Fruit fly (Drosophila melanogaster) whole organism, embryonic: ENCODE data around the gene drl.

Experiments
- Antp ChIP-seq: fragments of 200-800 bp; sonication (Bioruptor generic); optimal IDR thresholded peaks from 3 replicates; lab custom pipeline; 2016; ENCODE audit warnings: missing biosample characterization, missing genetic modification characterization
- BEAF-32 ChIP-seq: fragments of 200-800 bp; sonication (Bioruptor generic); optimal IDR thresholded peaks from 3 replicates; lab custom pipeline; 2017; ENCODE audit warnings: missing biosample characterization, missing genetic modification characterization, mild to moderate bottlenecking, moderate library complexity, missing genetic modification reagents
- CG10209 ChIP-seq: fragments of 200-800 bp; sonication (Bioruptor generic); optimal IDR thresholded peaks from 3 replicates; lab custom pipeline; 2017; ENCODE audit warnings: missing biosample characterization, mild to moderate bottlenecking, missing genetic modification characterization, missing genetic modification reagents
- CG11696 ChIP-seq: fragments of 200-800 bp; sonication (Bioruptor generic); IDR thresholded peaks from 2 replicates; pipeline ENCODE4 v1.3.6; 2022; ENCODE audit warnings: missing biosample characterization, missing genetic modification characterization
- CG12104 ChIP-seq: fragments of 200-800 bp; sonication (Bioruptor generic); optimal IDR thresholded peaks from 3 replicates; lab custom pipeline; 2016; ENCODE audit warnings: missing biosample characterization, missing genetic modification characterization
- CG15601 ChIP-seq: fragments of 200-800 bp; sonication (Bioruptor generic); optimal IDR thresholded peaks from 3 replicates; lab custom pipeline; 2019; ENCODE audit warnings: missing biosample characterization, mild to moderate bottlenecking, missing genetic modification characterization, moderate library complexity
- CG16815 ChIP-seq: fragments of 200-800 bp; sonication (Bioruptor generic); optimal IDR thresholded peaks from 3 replicates; lab custom pipeline; 2017; ENCODE audit warnings: missing biosample characterization, mild to moderate bottlenecking, missing genetic modification characterization
- CG17186 ChIP-seq: fragments of 200-800 bp; sonication (Bioruptor generic); optimal IDR thresholded peaks from 3 replicates; lab custom pipeline; 2017; ENCODE audit warnings: missing biosample characterization, missing genetic modification reagents, missing genetic modification characterization
- CG17359 ChIP-seq: fragments of 200-800 bp; sonication (Bioruptor generic); optimal IDR thresholded peaks from 3 replicates; lab custom pipeline; 2018; ENCODE audit warnings: missing biosample characterization, mild to moderate bottlenecking, missing genetic modification characterization, moderate library complexity
- CG1832 ChIP-seq: fragments of 200-800 bp; sonication (Bioruptor generic); optimal IDR thresholded peaks from 2 replicates; lab custom pipeline; 2017; ENCODE audit warnings: missing biosample characterization, mild to moderate bottlenecking, missing genetic modification characterization, inconsistent platforms
- CG42726 ChIP-seq: fragments of 200-800 bp; sonication (Bioruptor generic); IDR thresholded peaks from 2 replicates; pipeline ENCODE4 v1.3.6; 2022; ENCODE audit warnings: missing biosample characterization, missing genetic modification characterization; ENCODE audit not compliant: partially characterized antibody
- CG4617 ChIP-seq: fragments of 200-800 bp; sonication (Bioruptor generic); optimal IDR thresholded peaks from 3 replicates; lab custom pipeline; 2016; ENCODE audit warnings: missing biosample characterization, missing genetic modification characterization, borderline replicate concordance
- CG7839 ChIP-seq: fragments of 200-800 bp; sonication (Bioruptor generic); optimal IDR thresholded peaks from 3 replicates; lab custom pipeline; 2018; ENCODE audit warnings: missing biosample characterization, mild to moderate bottlenecking, missing genetic modification characterization, moderate library complexity
- CG8281 ChIP-seq: fragments of 200-800 bp; sonication (Bioruptor generic); optimal IDR thresholded peaks from 2 replicates; lab custom pipeline; 2018; ENCODE audit warnings: missing biosample characterization, mild to moderate bottlenecking, missing genetic modification characterization, moderate library complexity
- CG8359 ChIP-seq: fragments of 200-800 bp; sonication (Bioruptor generic); optimal IDR thresholded peaks from 2 replicates; lab custom pipeline; 2017; ENCODE audit warnings: missing biosample characterization, mild to moderate bottlenecking, missing genetic modification characterization, borderline replicate concordance
- D ChIP-seq, 2 experiments: fragments of 200-800 bp in 1 of 2; fragments of >200 bp in 1 of 2; sonication (Bioruptor generic) in 1 of 2; optimal IDR thresholded peaks; 2 replicates in 1 of 2; 3 replicates in 1 of 2; lab custom pipeline; 2017; ENCODE audit warnings: mild to moderate bottlenecking in 1 of 2, missing biosample characterization in 1 of 2, missing genetic modification characterization in 1 of 2, missing genetic modification reagents in 1 of 2
- Dref ChIP-seq: fragments of 200-800 bp; sonication (Bioruptor generic); IDR thresholded peaks from 2 replicates; pipeline ENCODE4 v1.3.6; 2022; ENCODE audit warnings: missing biosample characterization, missing genetic modification characterization
- Drgx ChIP-seq: fragments of 200-800 bp; sonication (Bioruptor generic); IDR thresholded peaks from 2 replicates; pipeline ENCODE4 v1.3.6; 2022; ENCODE audit warnings: missing biosample characterization, missing genetic modification characterization
- E2f2 ChIP-seq: fragments of 200-800 bp; sonication (Bioruptor generic); IDR thresholded peaks from 2 replicates; pipeline ENCODE4 v1.3.6; 2022; ENCODE audit warnings: missing biosample characterization, missing genetic modification characterization
- HLH54F ChIP-seq: fragments of 200-800 bp; sonication (Bioruptor generic); optimal IDR thresholded peaks from 3 replicates; lab custom pipeline; 2016; ENCODE audit warnings: missing biosample characterization, missing genetic modification characterization
- HmgD ChIP-seq: fragments of 200-800 bp; sonication (Bioruptor generic); optimal IDR thresholded peaks from 3 replicates; lab custom pipeline; 2016; ENCODE audit warnings: missing biosample characterization, missing genetic modification characterization
- Lhr ChIP-seq: fragments of 200-800 bp; sonication (Bioruptor generic); optimal IDR thresholded peaks from 3 replicates; lab custom pipeline; 2017; ENCODE audit warnings: mild to moderate bottlenecking, missing biosample characterization, missing genetic modification reagents, missing genetic modification characterization
- Lpt ChIP-seq: fragments of >200 bp; optimal IDR thresholded peaks from 2 replicates; lab custom pipeline; 2018; ENCODE audit warnings: missing biosample characterization, missing genetic modification characterization
- MESR4 ChIP-seq: fragments of 200-800 bp; sonication (Bioruptor generic); optimal IDR thresholded peaks from 2 replicates; lab custom pipeline; 2018; ENCODE audit warnings: missing biosample characterization, mild to moderate bottlenecking, missing genetic modification characterization, moderate library complexity
- NfI ChIP-seq: fragments of 200-800 bp; sonication (Bioruptor generic); optimal IDR thresholded peaks from 3 replicates; lab custom pipeline; 2018; ENCODE audit warnings: missing biosample characterization, mild to moderate bottlenecking, missing genetic modification characterization, moderate library complexity
- al ChIP-seq: fragments of 200-800 bp; sonication (Bioruptor generic); IDR thresholded peaks from 2 replicates; pipeline ENCODE4 v1.3.6; 2022; ENCODE audit warnings: missing biosample characterization, missing genetic modification characterization
- az2 ChIP-seq: fragments of 200-800 bp; sonication (Bioruptor generic); optimal IDR thresholded peaks from 3 replicates; lab custom pipeline; 2016; ENCODE audit warnings: missing biosample characterization, missing genetic modification characterization
- bigmax ChIP-seq: fragments of 200-800 bp; sonication (Bioruptor generic); optimal IDR thresholded peaks from 2 replicates; lab custom pipeline; 2018; ENCODE audit warnings: missing biosample characterization, mild to moderate bottlenecking, missing genetic modification characterization
- ci ChIP-seq: fragments of 200-800 bp; sonication (Bioruptor generic); IDR thresholded peaks from 3 replicates; pipeline ENCODE4 v1.3.6; 2022; ENCODE audit warnings: missing biosample characterization, missing genetic modification characterization
- crol ChIP-seq: fragments of 200-800 bp; sonication (Bioruptor generic); IDR thresholded peaks from 2 replicates; pipeline ENCODE4 v1.3.6; 2022; ENCODE audit warnings: missing biosample characterization, missing genetic modification characterization
- grn ChIP-seq: fragments of 200-800 bp; sonication (Bioruptor generic); optimal IDR thresholded peaks from 3 replicates; lab custom pipeline; 2017; ENCODE audit warnings: missing biosample characterization, missing genetic modification characterization
- hbn ChIP-seq: fragments of 200-800 bp; sonication (Bioruptor generic); IDR thresholded peaks from 2 replicates; pipeline ENCODE4 v1.3.6; 2022; ENCODE audit warnings: missing biosample characterization, missing genetic modification characterization; ENCODE audit not compliant: partially characterized antibody
- inv ChIP-seq: fragments of 200-800 bp; sonication (Bioruptor generic); IDR thresholded peaks from 2 replicates; pipeline ENCODE4 v1.3.6; 2022; ENCODE audit warnings: missing biosample characterization, missing genetic modification characterization; ENCODE audit not compliant: partially characterized antibody
- nerfin-1 ChIP-seq: fragments of 200-800 bp; sonication (Bioruptor generic); optimal IDR thresholded peaks from 3 replicates; lab custom pipeline; 2019; ENCODE audit warnings: missing biosample characterization, mild to moderate bottlenecking, missing genetic modification characterization, moderate library complexity
- nerfin-2 ChIP-seq: fragments of 200-800 bp; sonication (Bioruptor generic); IDR thresholded peaks from 2 replicates; pipeline ENCODE4 v1.3.6; 2022; ENCODE audit warnings: missing biosample characterization, missing genetic modification characterization; ENCODE audit not compliant: partially characterized antibody
- onecut ChIP-seq: fragments of 200-800 bp; sonication (Bioruptor generic); IDR thresholded peaks from 2 replicates; pipeline ENCODE4 v1.3.6; 2022; ENCODE audit warnings: missing biosample characterization, missing genetic modification characterization
- org-1 ChIP-seq: fragments of 200-800 bp; sonication (Bioruptor generic); optimal IDR thresholded peaks from 2 replicates; lab custom pipeline; 2017; ENCODE audit warnings: missing biosample characterization, missing genetic modification characterization
- pita ChIP-seq: fragments of 200-800 bp; sonication (Bioruptor generic); optimal IDR thresholded peaks from 2 replicates; lab custom pipeline; 2017; ENCODE audit warnings: missing biosample characterization, mild to moderate bottlenecking, missing genetic modification characterization
- repo ChIP-seq: fragments of 200-800 bp; sonication (Bioruptor generic); optimal IDR thresholded peaks from 2 replicates; lab custom pipeline; 2016; ENCODE audit warnings: missing biosample characterization, missing genetic modification characterization
- slbo ChIP-seq: fragments of 200-800 bp; sonication (Bioruptor generic); IDR thresholded peaks from 2 replicates; pipeline ENCODE4 v1.3.6; 2022; ENCODE audit warnings: missing biosample characterization, missing genetic modification characterization
- slp2 ChIP-seq: fragments of 200-800 bp; sonication (Bioruptor generic); optimal IDR thresholded peaks from 2 replicates; lab custom pipeline; 2016; ENCODE audit warnings: missing biosample characterization, missing genetic modification characterization
- sob ChIP-seq: fragments of 200-800 bp; sonication (Bioruptor generic); IDR thresholded peaks from 2 replicates; pipeline ENCODE4 v1.3.6; 2022; ENCODE audit warnings: missing biosample characterization, missing genetic modification characterization
- sqz ChIP-seq: fragments of 200-800 bp; sonication (Bioruptor generic); optimal IDR thresholded peaks from 3 replicates; lab custom pipeline; 2018; ENCODE audit warnings: missing biosample characterization, mild to moderate bottlenecking, missing genetic modification characterization
- stwl ChIP-seq: fragments of 200-800 bp; sonication (Bioruptor generic); optimal IDR thresholded peaks from 3 replicates; lab custom pipeline; 2018; ENCODE audit warnings: missing biosample characterization, mild to moderate bottlenecking, missing genetic modification characterization, moderate library complexity
- sug ChIP-seq: fragments of 200-800 bp; optimal IDR thresholded peaks from 2 replicates; lab custom pipeline; 2019; ENCODE audit warnings: missing biosample characterization, mild to moderate bottlenecking, missing genetic modification characterization, moderate library complexity
- tio ChIP-seq: fragments of 200-800 bp; sonication (Bioruptor generic); optimal IDR thresholded peaks from 2 replicates; lab custom pipeline; 2017; ENCODE audit warnings: missing biosample characterization, missing genetic modification characterization, inconsistent platforms
- trh ChIP-seq: fragments of 200-800 bp; sonication (Bioruptor generic); optimal IDR thresholded peaks from 2 replicates; lab custom pipeline; 2016; ENCODE audit warnings: missing biosample characterization, missing genetic modification characterization
- zfh2 ChIP-seq: fragments of 200-800 bp; sonication (Bioruptor generic); optimal IDR thresholded peaks from 2 replicates; lab custom pipeline; 2016; ENCODE audit warnings: missing biosample characterization, missing genetic modification characterization

drl gene

DNA sequence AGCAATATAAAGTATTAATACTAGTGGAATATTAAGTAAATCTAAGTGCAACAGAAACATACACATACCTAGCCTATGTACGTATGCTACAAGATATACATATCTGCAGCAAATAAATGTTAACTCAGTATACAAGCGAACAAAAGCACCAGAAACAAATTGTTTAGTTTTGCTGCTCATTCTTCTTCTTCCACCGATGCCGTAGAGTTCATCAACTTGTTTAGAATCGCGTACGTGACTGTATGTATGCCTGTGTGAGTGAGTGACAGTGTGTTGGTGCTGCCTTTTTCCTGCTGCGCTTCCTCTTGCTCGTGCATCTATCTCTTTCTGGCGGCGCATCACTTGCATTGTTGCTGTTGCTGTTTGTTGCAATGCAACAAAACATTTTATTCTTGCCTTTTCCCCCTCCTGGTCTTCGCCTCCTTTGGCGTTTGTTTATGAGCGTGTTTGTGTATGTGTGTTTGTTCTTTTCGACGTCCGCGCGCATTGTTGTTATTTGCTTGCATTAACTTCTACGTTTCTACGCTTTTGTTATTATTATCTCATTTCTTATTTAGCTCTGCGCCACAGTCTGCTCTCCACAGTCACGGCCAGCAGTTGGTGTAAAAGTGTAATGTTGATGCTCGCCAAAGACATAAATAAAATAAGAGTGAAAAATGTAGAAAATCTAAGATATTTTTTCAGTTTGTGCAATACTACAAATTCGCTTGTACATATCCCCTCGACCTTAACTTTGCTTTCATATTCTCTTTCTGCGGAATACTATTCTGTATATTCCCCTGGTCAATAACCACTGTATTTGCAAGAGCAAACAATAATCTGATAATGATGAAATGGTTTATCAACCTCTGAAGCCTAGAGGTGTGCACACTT is 31.2 kb upstream of the drl start (continued):
- peak; percentile 82 for TF ChIP-seq D (optimal IDR thresholded peaks at IDR 0.05; lab: Kevin White, UChicago)
- TF ChIP-seq D (GFP tag; optimal IDR thresholded peaks at IDR 0.05; lab: Kevin White, UChicago) = peak; percentile 13
- TF ChIP-seq CG42726 (GFP tag; lab: Robert Waterston, UW) = no peak
- TF ChIP-seq CG16815 (GFP tag; lab: Kevin White, UChicago) = peak; percentile 19
- TF ChIP-seq grn (GFP tag; lab: Kevin White, UChicago) = peak; percentile 40
- TF ChIP-seq Dref (GFP tag; lab: Robert Waterston, UW) = no peak
- TF ChIP-seq slbo (GFP tag; lab: Robert Waterston, UW) = peak; percentile 22; the same call in 1 of the 2 replicates
- no peak for TF ChIP-seq repo (GFP tag; lab: Kevin White, UChicago)
- TF ChIP-seq CG8359 (GFP tag; lab: Kevin White, UChicago) = peak; percentile 24
- TF ChIP-seq pita (GFP tag; lab: Kevin White, UChicago) = no peak
- no peak for TF ChIP-seq CG11696 (GFP tag; lab: Robert Waterston, UW)
- TF ChIP-seq CG17359 = peak; percentile 52
- peak; percentile 23 for TF ChIP-seq org-1 (GFP tag; lab: Kevin White, UChicago)
- no peak; the same call in 1 of the 2 replicates for TF ChIP-seq E2f2 (GFP tag; lab: Robert Waterston, UW)
- TF ChIP-seq BEAF-32 (GFP tag; lab: Kevin White, UChicago) = no peak
- TF ChIP-seq inv (GFP tag; lab: Robert Waterston, UW) = no peak
- TF ChIP-seq hbn (GFP tag; lab: Robert Waterston, UW) = no peak
- TF ChIP-seq NfI (GFP tag; lab: Kevin White, UChicago) = peak; percentile 39
- TF ChIP-seq CG8281 (tag; lab: Kevin White, UChicago) = peak; percentile 7
- TF ChIP-seq trh (GFP tag; lab: Kevin White, UChicago) = no peak
- TF ChIP-seq onecut (GFP tag; lab: Robert Waterston, UW) = no peak
- no peak for TF ChIP-seq bigmax
- peak; percentile 30 for TF ChIP-seq Antp (GFP tag; lab: Kevin White, UChicago)
- TF ChIP-seq az2 (GFP tag; lab: Kevin White, UChicago) = peak; percentile 32
- TF ChIP-seq HLH54F = peak; percentile 36
- no peak for TF ChIP-seq CG17186
- peak; percentile 3 for TF ChIP-seq CG4617
- peak; percentile 48 for TF ChIP-seq tio (GFP tag; lab: Kevin White, UChicago)
- no peak for TF ChIP-seq stwl (tag; lab: Kevin White, UChicago)
- TF ChIP-seq Drgx = peak; percentile 70
- no peak for TF ChIP-seq zfh2
- TF ChIP-seq sob = peak; percentile 57
- peak; percentile 53 for TF ChIP-seq crol (GFP tag; lab: Robert Waterston, UW)
- no peak for TF ChIP-seq CG12104 (GFP tag; lab: Kevin White, UChicago)
- TF ChIP-seq CG1832 (GFP tag; lab: Kevin White, UChicago) = peak; percentile 40
- no peak for TF ChIP-seq nerfin-2 (GFP tag; lab: Robert Waterston, UW)
- TF ChIP-seq al (GFP tag; lab: Robert Waterston, UW) = 0 out of 2 replicates have a peak, but pooled peaks have one; percentile 3
- TF ChIP-seq CG10209 (GFP tag; lab: Kevin White, UChicago) = peak; percentile 25
- peak; percentile 30 for TF ChIP-seq nerfin-1 (tag; lab: Kevin White, UChicago)
- no peak for TF ChIP-seq HmgD (GFP tag; lab: Kevin White, UChicago)
- no peak for TF ChIP-seq Lpt
- peak; percentile 13 for TF ChIP-seq CG15601
- no peak for TF ChIP-seq slp2 (GFP tag; lab: Kevin White, UChicago)
- TF ChIP-seq MESR4 (GFP tag; lab: Kevin White, UChicago) = no peak
- TF ChIP-seq CG7839 (tag; lab: Kevin White, UChicago) = peak; percentile 34
- TF ChIP-seq sqz (GFP tag; lab: Kevin White, UChicago) = no peak
- TF ChIP-seq ci (GFP tag; lab: Robert Waterston, UW) = 0 out of 3 replicates have a peak, but pooled peaks have one; percentile 25
- TF ChIP-seq Lhr (GFP tag; lab: Kevin White, UChicago) = peak; percentile 20
- no peak for TF ChIP-seq sug (tag; lab: Kevin White, UChicago)
